Worm (Caenorhabditis elegans) whole organism, L2 larva: Measurements from ENCODE around the gene srt-4.

Experiments used
- R02D3.7 ChIP-seq: fragments of 150-350 bp; optimal IDR thresholded peaks from 2 replicates; lab custom pipeline; 2014; ENCODE audit warnings: missing biosample characterization, missing genetic modification characterization
- aly-2 ChIP-seq: fragments of 150-350 bp; optimal IDR thresholded peaks from 2 replicates; lab custom pipeline; 2014; ENCODE audit warnings: missing biosample characterization, missing genetic modification characterization
- ceh-82 ChIP-seq: fragments of 150-350 bp; optimal IDR thresholded peaks from 2 replicates; lab custom pipeline; 2014; ENCODE audit warnings: missing biosample characterization, missing genetic modification characterization
- nhr-12 ChIP-seq: fragments of 150-350 bp; optimal IDR thresholded peaks from 2 replicates; lab custom pipeline; 2014; ENCODE audit warnings: missing biosample characterization, missing genetic modification characterization
- unc-55 ChIP-seq: fragments of 150-350 bp; sonication (generic microtip); optimal IDR thresholded peaks from 3 replicates; lab custom pipeline; 2014; ENCODE audit warnings: missing biosample characterization, missing genetic modification reagents, missing genetic modification characterization
- unc-62 ChIP-seq: fragments of 150-350 bp; optimal IDR thresholded peaks from 2 replicates; lab custom pipeline; 2014; ENCODE audit warnings: missing biosample characterization, missing genetic modification reagents, missing genetic modification characterization

DNA sequence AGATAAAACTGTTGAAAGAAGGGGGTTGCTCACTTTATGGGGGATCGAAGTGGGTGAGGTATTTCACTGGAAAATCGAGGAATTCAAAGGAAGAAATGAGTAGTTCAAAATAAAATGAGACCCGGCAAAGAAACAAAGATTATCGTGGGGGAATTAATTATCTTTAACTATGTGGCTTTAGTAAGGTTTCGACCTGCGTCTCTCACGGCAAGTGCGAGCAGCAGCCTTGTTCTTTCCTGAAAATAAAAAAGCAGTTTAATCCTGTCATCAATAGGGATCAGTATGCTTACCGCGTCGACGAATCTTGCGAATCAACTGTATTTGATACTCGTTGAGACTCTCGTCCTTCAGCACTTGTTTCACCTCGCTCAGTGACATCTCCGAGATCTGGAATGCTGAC is 44.2 kb downstream of the srt-4 start, which contains the start of gene srh-271:
- TF ChIP-seq unc-55 (GFP tag; lab: Kevin White, UChicago) (no peak), unc-62 (GFP tag; lab: Kevin White, UChicago) (no peak), R02D3.7 (tag; lab: Kevin White, UChicago) (no peak), aly-2 (no peak), ceh-82 (tag; lab: Kevin White, UChicago) (no peak), nhr-12 (tag; lab: Kevin White, UChicago) (no peak)
